Worm (Caenorhabditis elegans) whole organism, L3 larva: ENCODE data around the gene pde-12.

Experiments used
- R02D3.7 ChIP-seq: fragments of 150-350 bp; optimal IDR thresholded peaks from 2 replicates; lab custom pipeline; 2014; ENCODE audit warnings: missing biosample characterization, missing genetic modification characterization
- ZK546.5 ChIP-seq: sonication (generic microtip); optimal IDR thresholded peaks from 2 replicates; lab custom pipeline; 2017; ENCODE audit warnings: missing biosample characterization, missing genetic modification characterization
- aly-2 ChIP-seq: fragments of 150-350 bp; optimal IDR thresholded peaks from 2 replicates; lab custom pipeline; 2014; ENCODE audit warnings: missing biosample characterization, missing genetic modification characterization
- ama-1 ChIP-seq: fragments of 150-350 bp; optimal IDR thresholded peaks from 2 replicates; lab custom pipeline; 2018
- ceh-16 ChIP-seq: sonication (generic microtip); optimal IDR thresholded peaks from 2 replicates; lab custom pipeline; 2017; ENCODE audit warnings: missing biosample characterization, missing genetic modification characterization
- ceh-28 ChIP-seq: fragments of 150-350 bp; optimal IDR thresholded peaks from 2 replicates; lab custom pipeline; 2014; ENCODE audit warnings: missing biosample characterization, missing genetic modification reagents, missing genetic modification characterization
- ceh-82 ChIP-seq: fragments of 150-350 bp; optimal IDR thresholded peaks from 2 replicates; lab custom pipeline; 2014; ENCODE audit warnings: missing biosample characterization, missing genetic modification characterization
- ceh-9 ChIP-seq: sonication (generic microtip); optimal IDR thresholded peaks from 2 replicates; lab custom pipeline; 2018; ENCODE audit warnings: missing biosample characterization, missing genetic modification characterization
- daf-12 ChIP-seq: fragments of 150-350 bp; optimal IDR thresholded peaks from 2 replicates; lab custom pipeline; 2014; ENCODE audit warnings: missing biosample characterization, missing genetic modification reagents, missing genetic modification characterization
- egl-27 ChIP-seq: sonication (generic microtip); optimal IDR thresholded peaks from 4 replicates; lab custom pipeline; 2017; ENCODE audit warnings: missing biosample characterization, missing genetic modification reagents, missing genetic modification characterization
- elt-1 ChIP-seq: fragments of 150-350 bp; optimal IDR thresholded peaks from 2 replicates; lab custom pipeline; 2014; ENCODE audit warnings: missing biosample characterization, missing genetic modification characterization
- elt-2 ChIP-seq: sonication (generic microtip); optimal IDR thresholded peaks from 2 replicates; lab custom pipeline; 2016; ENCODE audit warnings: missing genetic modification reagents, mild to moderate bottlenecking, missing genetic modification characterization, missing compliant biosample characterization
- elt-3 ChIP-seq, 3 experiments: fragments of 150-350 bp in 1 of 3; sonication (generic microtip) in 2 of 3; optimal IDR thresholded peaks; 2 replicates in 2 of 3; 4 replicates in 1 of 3; lab custom pipeline; 2014 to 2017; ENCODE audit warnings: missing biosample characterization in 3 of 3, missing genetic modification characterization in 3 of 3
- eor-1 ChIP-seq, 2 experiments: fragments of 150-350 bp; optimal IDR thresholded peaks; 2 replicates each; lab custom pipeline; 2014 to 2018; ENCODE audit warnings: missing biosample characterization in 2 of 2, missing genetic modification characterization in 2 of 2
- fkh-2 ChIP-seq: fragments of 150-350 bp; optimal IDR thresholded peaks from 2 replicates; lab custom pipeline; 2014; ENCODE audit warnings: missing biosample characterization, missing genetic modification reagents, missing genetic modification characterization
- fos-1 ChIP-seq: fragments of 150-350 bp; optimal IDR thresholded peaks from 2 replicates; lab custom pipeline; 2014; ENCODE audit warnings: missing biosample characterization, missing genetic modification characterization
- hmg-11 ChIP-seq: sonication (generic microtip); optimal IDR thresholded peaks from 2 replicates; lab custom pipeline; 2016; ENCODE audit warnings: missing genetic modification characterization, missing compliant biosample characterization
- jun-1 ChIP-seq: fragments of 150-350 bp; optimal IDR thresholded peaks from 2 replicates; lab custom pipeline; 2014; ENCODE audit warnings: missing biosample characterization, missing genetic modification reagents, missing genetic modification characterization
- lin-15B ChIP-seq: fragments of 150-350 bp; optimal IDR thresholded peaks from 2 replicates; lab custom pipeline; 2014; ENCODE audit warnings: missing biosample characterization, missing genetic modification characterization
- lin-39 ChIP-seq: fragments of 150-350 bp; optimal IDR thresholded peaks from 2 replicates; lab custom pipeline; 2018; ENCODE audit warnings: missing biosample characterization, missing genetic modification reagents, missing genetic modification characterization
- lsy-12 ChIP-seq: sonication (generic microtip); optimal IDR thresholded peaks from 2 replicates; lab custom pipeline; 2016; ENCODE audit warnings: mild to moderate bottlenecking, missing genetic modification characterization, missing compliant biosample characterization
- mdl-1 ChIP-seq: fragments of 150-350 bp; optimal IDR thresholded peaks from 2 replicates; lab custom pipeline; 2014; ENCODE audit warnings: missing biosample characterization, missing genetic modification characterization
- mml-1 ChIP-seq: fragments of 150-350 bp; sonication (generic microtip); optimal IDR thresholded peaks from 3 replicates; lab custom pipeline; 2014; ENCODE audit warnings: missing biosample characterization, missing genetic modification characterization
- nfya-1 ChIP-seq: sonication (generic microtip); optimal IDR thresholded peaks from 2 replicates; lab custom pipeline; 2017; ENCODE audit warnings: missing genetic modification characterization, mild to moderate bottlenecking, missing compliant biosample characterization, antibody characterized with exemption, moderate library complexity; ENCODE audit not compliant: insufficient read depth
- nhr-11 ChIP-seq: fragments of 150-350 bp; optimal IDR thresholded peaks from 2 replicates; lab custom pipeline; 2014; ENCODE audit warnings: missing biosample characterization, missing genetic modification characterization
- nhr-12 ChIP-seq: fragments of 150-350 bp; optimal IDR thresholded peaks from 2 replicates; lab custom pipeline; 2014; ENCODE audit warnings: missing biosample characterization, missing genetic modification characterization
- nhr-23 ChIP-seq: fragments of 150-350 bp; optimal IDR thresholded peaks from 2 replicates; lab custom pipeline; 2014; ENCODE audit warnings: missing biosample characterization, missing genetic modification reagents, missing genetic modification characterization
- nhr-237 ChIP-seq: fragments of 150-350 bp; optimal IDR thresholded peaks from 2 replicates; lab custom pipeline; 2014; ENCODE audit warnings: missing biosample characterization, missing genetic modification characterization
- nhr-25 ChIP-seq: sonication (generic microtip); optimal IDR thresholded peaks from 2 replicates; lab custom pipeline; 2017; ENCODE audit warnings: missing biosample characterization, missing genetic modification characterization
- nhr-28 ChIP-seq: fragments of 150-350 bp; optimal IDR thresholded peaks from 2 replicates; lab custom pipeline; 2014; ENCODE audit warnings: missing biosample characterization, missing genetic modification characterization
- nhr-43 ChIP-seq: sonication (generic microtip); optimal IDR thresholded peaks from 2 replicates; lab custom pipeline; 2016; ENCODE audit warnings: mild to moderate bottlenecking, missing genetic modification characterization, missing compliant biosample characterization; ENCODE audit not compliant: poor library complexity, severe bottlenecking
- nhr-67 ChIP-seq: fragments of 150-350 bp; optimal IDR thresholded peaks from 2 replicates; lab custom pipeline; 2014; ENCODE audit warnings: missing biosample characterization, missing genetic modification characterization
- nhr-76 ChIP-seq: fragments of 150-350 bp; sonication (generic microtip); optimal IDR thresholded peaks from 5 replicates; lab custom pipeline; 2014; ENCODE audit warnings: missing biosample characterization, missing genetic modification characterization
- nhr-77 ChIP-seq: fragments of 150-350 bp; optimal IDR thresholded peaks from 2 replicates; lab custom pipeline; 2014; ENCODE audit warnings: missing biosample characterization, missing genetic modification characterization
- pha-4 ChIP-seq: fragments of 150-350 bp; optimal IDR thresholded peaks from 2 replicates; lab custom pipeline; 2014; ENCODE audit warnings: missing biosample characterization, missing genetic modification reagents, missing genetic modification characterization
- pqm-1 ChIP-seq: fragments of 150-350 bp; optimal IDR thresholded peaks from 2 replicates; lab custom pipeline; 2017; ENCODE audit warnings: missing biosample characterization, missing genetic modification characterization, inconsistent platforms
- sea-2 ChIP-seq: fragments of 150-350 bp; sonication (generic microtip); optimal IDR thresholded peaks from 4 replicates; lab custom pipeline; 2014; ENCODE audit warnings: missing biosample characterization, missing genetic modification reagents, missing genetic modification characterization
- skn-1 ChIP-seq: fragments of 150-350 bp; optimal IDR thresholded peaks from 2 replicates; lab custom pipeline; 2014; ENCODE audit warnings: missing biosample characterization, missing genetic modification characterization
- snpc-4 ChIP-seq: fragments of 150-350 bp; optimal IDR thresholded peaks from 2 replicates; lab custom pipeline; 2014; ENCODE audit warnings: missing biosample characterization, missing genetic modification characterization
- tbx-2 ChIP-seq: sonication (generic microtip); optimal IDR thresholded peaks from 2 replicates; lab custom pipeline; 2016; ENCODE audit warnings: mild to moderate bottlenecking, missing genetic modification characterization, missing compliant biosample characterization
- unc-39 ChIP-seq: sonication (generic microtip); optimal IDR thresholded peaks from 4 replicates; lab custom pipeline; 2017; ENCODE audit warnings: missing biosample characterization, missing genetic modification characterization
- unc-62 ChIP-seq: fragments of 150-350 bp; sonication (generic microtip); optimal IDR thresholded peaks from 4 replicates; lab custom pipeline; 2014; ENCODE audit warnings: missing biosample characterization, missing genetic modification reagents, missing genetic modification characterization
- ztf-11 ChIP-seq: fragments of 150-350 bp; optimal IDR thresholded peaks from 2 replicates; lab custom pipeline; 2014; ENCODE audit warnings: missing biosample characterization, missing genetic modification characterization
- ztf-4 ChIP-seq: fragments of 150-350 bp; optimal IDR thresholded peaks from 2 replicates; lab custom pipeline; 2014; ENCODE audit warnings: missing biosample characterization, missing genetic modification characterization

pde-12 gene

DNA sequence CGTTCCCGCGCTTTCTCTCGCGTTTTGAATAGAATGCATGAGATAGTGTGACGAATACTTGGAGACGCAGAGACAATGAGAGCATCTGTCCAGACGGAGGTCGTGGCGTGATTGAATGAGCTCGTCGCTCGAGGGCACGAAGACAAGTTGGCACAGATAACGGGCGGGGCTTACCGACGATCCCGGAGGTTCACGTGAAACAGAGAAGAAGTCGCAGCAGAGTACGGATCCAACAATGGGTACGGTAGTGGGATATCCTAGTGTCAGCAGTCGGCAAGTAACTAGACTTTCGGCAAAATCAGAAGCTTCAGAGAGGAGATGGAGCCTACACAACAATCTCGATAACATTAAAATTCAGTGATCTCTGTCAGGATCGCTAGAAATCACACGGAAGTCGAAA is 25.0 kb downstream of the pde-12 start (continued):
- TF ChIP-seq fos-1 (tag; lab: Kevin White, UChicago) (no peak), pha-4 (no peak), ceh-16 (no peak), nhr-11 (peak; percentile 83), elt-2 (tag; lab: Kevin White, UChicago) (no peak), nhr-76 (tag; lab: Kevin White, UChicago) (no peak), nhr-28 (tag; lab: Kevin White, UChicago) (no peak), nhr-77 (no peak), jun-1 (tag; lab: Kevin White, UChicago) (no peak), nhr-23 (tag; lab: Kevin White, UChicago) (no peak), nhr-67 (tag; lab: Kevin White, UChicago) (no peak), eor-1 (tag; optimal IDR thresholded peaks at IDR 0.05; lab: Kevin White, UChicago) (no peak)

ce11 chrIII:10819257-10819656 is 25.6 kb downstream of the pde-12 start:
- TF ChIP-seq pha-4: peak; percentile 34
- no peak for TF ChIP-seq ceh-28
- peak; percentile 22 for TF ChIP-seq ama-1 (lab: Kevin White, UChicago)
- no peak for TF ChIP-seq R02D3.7 (tag; lab: Kevin White, UChicago)
- TF ChIP-seq elt-2 (tag; lab: Kevin White, UChicago): peak; percentile 50

DNA sequence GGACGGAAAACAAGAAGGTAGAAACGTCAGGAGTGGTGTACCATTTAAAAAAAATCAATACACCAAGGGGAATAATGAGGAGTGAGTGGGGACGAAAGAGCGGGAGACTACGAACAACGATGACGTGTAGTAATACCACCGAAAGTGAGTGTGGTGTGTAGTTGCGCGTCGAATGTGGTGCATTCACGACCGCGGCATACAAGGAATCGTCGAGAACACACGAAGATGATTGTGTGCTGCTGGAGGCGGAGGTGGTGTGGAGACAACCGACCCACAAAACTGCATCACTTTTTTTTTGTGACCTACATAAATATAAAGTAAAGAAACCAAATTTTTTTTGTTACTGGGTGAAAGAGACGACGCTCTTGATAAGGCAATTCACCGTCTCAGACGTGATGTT is 26.5 kb downstream of the pde-12 start:
- TF ChIP-seq egl-27: no peak
- no peak for TF ChIP-seq sea-2 (GFP tag; lab: Kevin White, UChicago)
- peak; percentile 70 for TF ChIP-seq lin-39 (tag; lab: Kevin White, UChicago)
- no peak for TF ChIP-seq nhr-43
- TF ChIP-seq unc-39 (tag; lab: Kevin White, UChicago): no peak
- peak; percentile 66 for TF ChIP-seq lsy-12 (tag; lab: Kevin White, UChicago)
- TF ChIP-seq lin-15B (tag; lab: Kevin White, UChicago): peak; percentile 60
- no peak for TF ChIP-seq ceh-82 (tag; lab: Kevin White, UChicago)
- TF ChIP-seq elt-2 (tag; lab: Kevin White, UChicago): peak; percentile 58
- TF ChIP-seq nhr-12: no peak
- TF ChIP-seq eor-1 (tag; optimal IDR thresholded peaks at IDR 0.05; lab: Kevin White, UChicago): no peak
- TF ChIP-seq nhr-11: no peak
- TF ChIP-seq jun-1 (tag; lab: Kevin White, UChicago): peak; percentile 39
- peak; percentile 58 for TF ChIP-seq hmg-11 (tag; lab: Kevin White, UChicago)
- peak; percentile 75 for TF ChIP-seq nfya-1 (tag; lab: Kevin White, UChicago)
- TF ChIP-seq daf-12 (tag; lab: Kevin White, UChicago): no peak
- peak; percentile 57 for TF ChIP-seq skn-1 (tag; lab: Kevin White, UChicago)
- TF ChIP-seq nhr-77: no peak
- no peak for TF ChIP-seq unc-62 (GFP tag; lab: Kevin White, UChicago)
- TF ChIP-seq nhr-67 (tag; lab: Kevin White, UChicago): no peak
- TF ChIP-seq snpc-4 (tag; lab: Kevin White, UChicago): peak; percentile 57
- TF ChIP-seq ztf-11 (tag; lab: Kevin White, UChicago): no peak
- peak; percentile 65 for TF ChIP-seq pqm-1 (tag; lab: Kevin White, UChicago)
- peak; percentile 77 for TF ChIP-seq nhr-25 (tag; lab: Kevin White, UChicago)
- TF ChIP-seq ceh-9 (tag; lab: Kevin White, UChicago): no peak
- no peak for TF ChIP-seq mdl-1 (tag; lab: Kevin White, UChicago)
- no peak for TF ChIP-seq elt-1 (tag; lab: Kevin White, UChicago)
- TF ChIP-seq ztf-4 (tag; lab: Kevin White, UChicago): no peak
- TF ChIP-seq nhr-23 (tag; lab: Kevin White, UChicago): peak; percentile 82
- TF ChIP-seq elt-3 (tag; optimal IDR thresholded peaks at IDR 0.05; lab: Kevin White, UChicago): no peak
- TF ChIP-seq ceh-28: peak; percentile 33
- TF ChIP-seq fos-1 (tag; lab: Kevin White, UChicago): no peak
- no peak for TF ChIP-seq nhr-76 (tag; lab: Kevin White, UChicago)
- TF ChIP-seq nhr-237: no peak
- TF ChIP-seq pha-4: peak; percentile 55
- no peak for TF ChIP-seq tbx-2
- no peak for TF ChIP-seq ZK546.5 (tag; lab: Kevin White, UChicago)
- peak; percentile 50 for TF ChIP-seq ama-1 (lab: Kevin White, UChicago)
- TF ChIP-seq fkh-2 (tag; lab: Kevin White, UChicago): no peak
- no peak for TF ChIP-seq aly-2 (tag; lab: Kevin White, UChicago)
- no peak for TF ChIP-seq mml-1 (tag; lab: Kevin White, UChicago)
